Fruit fly (Drosophila melanogaster): Measurements from ENCODE around the gene CG5746.

Gene CG5746

DNA sequence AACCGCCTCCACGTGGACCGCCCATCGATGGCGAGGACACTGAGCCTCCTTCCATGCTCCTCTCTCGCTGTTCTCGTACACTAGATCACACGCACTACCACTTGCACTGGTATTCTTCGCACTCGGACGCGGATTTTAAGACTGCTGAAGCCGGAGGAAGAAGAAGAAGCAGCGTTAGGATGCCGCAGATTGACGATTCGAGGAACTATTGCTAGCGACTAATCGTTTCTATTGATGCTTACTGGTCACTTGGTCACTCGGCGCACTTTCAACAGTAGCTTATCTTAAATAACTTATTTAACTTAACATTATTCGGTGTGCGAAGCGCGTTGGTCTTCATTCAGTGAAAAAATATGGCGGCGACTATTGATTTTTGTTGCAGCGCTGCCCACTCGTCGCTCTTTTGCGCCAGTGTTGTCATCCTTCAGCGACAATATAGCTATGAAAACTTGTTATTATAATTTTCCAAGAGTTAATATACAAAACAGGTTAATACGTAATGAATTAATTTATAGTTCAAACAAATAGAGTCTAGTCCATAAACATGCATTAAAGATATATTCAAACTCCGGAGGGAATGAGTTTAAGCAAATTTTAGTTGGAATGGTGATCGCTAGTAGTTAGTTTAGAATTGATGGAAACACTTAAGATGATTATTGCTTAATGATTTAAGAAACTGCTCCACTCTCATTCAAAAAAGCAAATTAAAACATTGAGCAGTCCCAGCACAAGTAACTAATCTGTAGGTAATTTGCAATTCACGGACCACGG is at the start of gene CG5746, which contains the start of gene CG6454:
TSS of gene CG5746 (minus strand) at position 372 of the 771 bp plus-strand sequence.
TSS of gene CG6454 (plus strand) at position 763 of the 771 bp plus-strand sequence.
- no peak for TF ChIP-seq dac (GFP tag; optimal IDR thresholded peaks at IDR 0.05)
- no peak for TF ChIP-seq ss (GFP tag; optimal IDR thresholded peaks at IDR 0.05)
- peak; percentile 79 for TF ChIP-seq CG31627 (GFP tag; optimal IDR thresholded peaks at IDR 0.05)
- TF ChIP-seq Sox15 (GFP tag; optimal IDR thresholded peaks at IDR 0.05), result peak; percentile 47
- 0 out of 2 replicates have a peak, but pooled peaks have one; percentile 9 for TF ChIP-seq Gug (GFP tag; IDR thresholded peaks at IDR 0.05)
- TF ChIP-seq salr (GFP tag; optimal IDR thresholded peaks at IDR 0.05), result no peak
- peak; percentile 44 for TF ChIP-seq CG11902 (GFP tag; optimal IDR thresholded peaks at IDR 0.05)
- peak; percentile 61 for TF ChIP-seq cyc (GFP tag; optimal IDR thresholded peaks at IDR 0.05)
- TF ChIP-seq lz (GFP tag; optimal IDR thresholded peaks at IDR 0.05), result peak; percentile 75
- TF ChIP-seq CG11294 (GFP tag; IDR thresholded peaks at IDR 0.05), result peak; percentile 18; the same call in 1 of the 2 replicates
- no peak for TF ChIP-seq CG10669 (GFP tag; optimal IDR thresholded peaks at IDR 0.05)
- TF ChIP-seq esn (GFP tag; optimal IDR thresholded peaks at IDR 0.05), result peak; percentile 76
- no peak for TF ChIP-seq CG10631 (GFP tag; optimal IDR thresholded peaks at IDR 0.05)
- TF ChIP-seq fkh (GFP tag; optimal IDR thresholded peaks at IDR 0.05), result no peak

DNA sequence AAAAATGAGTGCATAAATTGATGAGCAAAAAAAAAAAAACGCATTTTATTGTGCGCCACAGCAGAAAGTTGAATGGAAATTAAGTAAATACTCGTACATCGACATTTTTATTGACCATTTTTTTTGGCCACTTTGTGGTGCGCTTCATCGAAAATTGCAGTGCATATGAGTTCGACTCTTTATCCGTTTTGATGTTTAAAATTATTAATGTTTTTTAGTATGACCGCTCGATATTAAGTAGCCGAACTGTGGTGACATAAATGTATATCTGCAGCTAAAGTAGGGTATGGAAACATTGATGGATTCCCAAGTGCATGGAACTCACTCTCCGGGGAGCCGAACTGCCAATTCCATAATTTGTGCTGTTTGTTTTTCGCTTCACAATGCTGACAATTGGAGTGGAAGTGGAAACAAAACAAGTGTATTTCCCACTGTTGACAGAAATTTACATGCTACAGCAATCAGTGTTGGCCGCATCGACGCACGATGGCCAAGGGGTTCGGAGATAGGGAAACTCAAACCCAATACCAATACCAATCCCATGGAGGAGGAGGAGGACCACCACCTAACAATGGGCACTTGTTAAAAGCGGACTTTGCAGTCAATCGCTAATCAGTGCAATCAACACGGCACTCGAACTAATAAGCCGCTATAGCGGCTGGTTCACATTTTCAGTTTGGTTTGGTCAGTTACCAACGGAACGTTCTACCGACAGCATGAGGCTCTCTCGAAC is 43.8 kb upstream of the CG5746 start, which contains the start of gene CG13616:
TSS of gene CG13616 (plus strand) at position 683 of the 733 bp plus-strand sequence.
- no peak for TF ChIP-seq Hr38 (GFP tag; optimal IDR thresholded peaks at IDR 0.05)
- TF ChIP-seq Sox102F (GFP tag; optimal IDR thresholded peaks at IDR 0.05), result no peak
- peak; percentile 36 for TF ChIP-seq CG11902 (GFP tag; optimal IDR thresholded peaks at IDR 0.05)
- peak; percentile 69 for TF ChIP-seq Eip78C (GFP tag)
- TF ChIP-seq CG8319 (GFP tag; optimal IDR thresholded peaks at IDR 0.05), result no peak
- no peak for TF ChIP-seq Eip93F (GFP tag; optimal IDR thresholded peaks at IDR 0.05)
- TF ChIP-seq CG6163 (GFP tag; IDR thresholded peaks at IDR 0.05), result no peak
- no peak for TF ChIP-seq CG8119 (GFP tag; IDR thresholded peaks at IDR 0.05)
- TF ChIP-seq fd85E (GFP tag; optimal IDR thresholded peaks at IDR 0.05), result no peak
- TF ChIP-seq dac (GFP tag; optimal IDR thresholded peaks at IDR 0.05), result no peak
- TF ChIP-seq lz (GFP tag; optimal IDR thresholded peaks at IDR 0.05), result no peak
- TF ChIP-seq CG1621 (tag; optimal IDR thresholded peaks at IDR 0.05), result no peak
- no peak for TF ChIP-seq CG3919 (GFP tag; optimal IDR thresholded peaks at IDR 0.05)
- TF ChIP-seq Gug (GFP tag; IDR thresholded peaks at IDR 0.05), result no peak
- no peak for TF ChIP-seq fkh (GFP tag; optimal IDR thresholded peaks at IDR 0.05)
- no peak for TF ChIP-seq Eip75B (GFP tag; optimal IDR thresholded peaks at IDR 0.05)
- TF ChIP-seq acj6 (GFP tag; optimal IDR thresholded peaks at IDR 0.05), result no peak
- TF ChIP-seq CG16779 (tag; optimal IDR thresholded peaks at IDR 0.05), result no peak
- no peak for TF ChIP-seq net (GFP tag; optimal IDR thresholded peaks at IDR 0.05)
- TF ChIP-seq eg (GFP tag; IDR thresholded peaks at IDR 0.05), result no peak
- no peak for TF ChIP-seq Sox14 (GFP tag; optimal IDR thresholded peaks at IDR 0.05)
- peak; percentile 38 for TF ChIP-seq Hr39 (GFP tag; optimal IDR thresholded peaks at IDR 0.05)
- peak; percentile 1 for TF ChIP-seq Met (GFP tag; optimal IDR thresholded peaks at IDR 0.05)
- TF ChIP-seq Ets96B (tag; optimal IDR thresholded peaks at IDR 0.05), result no peak
- TF ChIP-seq fd59A (GFP tag; optimal IDR thresholded peaks at IDR 0.05), result no peak
- TF ChIP-seq CG4318 (GFP tag; optimal IDR thresholded peaks at IDR 0.05), result no peak
- no peak for TF ChIP-seq CG6276 (GFP tag; optimal IDR thresholded peaks at IDR 0.05)
- TF ChIP-seq CG34406 (GFP tag; optimal IDR thresholded peaks at IDR 0.05), result peak; percentile 19
- TF ChIP-seq CG3032 (tag; optimal IDR thresholded peaks at IDR 0.05), result no peak
- TF ChIP-seq salr (GFP tag; optimal IDR thresholded peaks at IDR 0.05), result no peak
- TF ChIP-seq CG11762 (GFP tag; optimal IDR thresholded peaks at IDR 0.05; ENCODE audit: insufficient read depth), result no peak
- no peak for TF ChIP-seq CG6808 (GFP tag; optimal IDR thresholded peaks at IDR 0.05)
- TF ChIP-seq CG8632 (GFP tag; optimal IDR thresholded peaks at IDR 0.05), result no peak
- TF ChIP-seq Blimp-1 (GFP tag; optimal IDR thresholded peaks at IDR 0.05), result no peak
- peak; percentile 25 for TF ChIP-seq CG31627 (GFP tag; optimal IDR thresholded peaks at IDR 0.05)
- no peak for TF ChIP-seq CG11294 (GFP tag; IDR thresholded peaks at IDR 0.05)
- TF ChIP-seq Smox (GFP tag; optimal IDR thresholded peaks at IDR 0.05), result peak; percentile 15
- TF ChIP-seq CG6854 (GFP tag; optimal IDR thresholded peaks at IDR 0.05), result no peak
- TF ChIP-seq Sox15 (GFP tag; optimal IDR thresholded peaks at IDR 0.05), result no peak
- TF ChIP-seq CG9139 (GFP tag; optimal IDR thresholded peaks at IDR 0.05), result no peak
- TF ChIP-seq topi (GFP tag; optimal IDR thresholded peaks at IDR 0.05), result no peak

Measured in whole organism, prepupa.